Fruit fly (Drosophila melanogaster) whole organism, adult: ENCODE data around the gene CG31639.

Experiments used
- CG11617 ChIP-seq: fragments of 200-800 bp; sonication (Bioruptor generic); optimal IDR thresholded peaks from 2 replicates; lab custom pipeline; 2017; ENCODE audit warnings: mild to moderate bottlenecking, missing biosample characterization, missing genetic modification reagents, missing genetic modification characterization
- CG12768 ChIP-seq: fragments of 200-800 bp; sonication (Bioruptor generic); optimal IDR thresholded peaks from 2 replicates; lab custom pipeline; 2017; ENCODE audit warnings: missing biosample characterization, missing genetic modification characterization, mild to moderate bottlenecking, moderate library complexity, missing genetic modification reagents
- CG14711 ChIP-seq: fragments of 200-800 bp; sonication (Bioruptor generic); optimal IDR thresholded peaks from 2 replicates; lab custom pipeline; 2018; ENCODE audit warnings: missing biosample characterization, mild to moderate bottlenecking, missing genetic modification characterization, moderate library complexity
- CG33017 ChIP-seq: fragments of 200-800 bp; sonication (Bioruptor generic); optimal IDR thresholded peaks from 2 replicates; lab custom pipeline; 2018; ENCODE audit warnings: missing biosample characterization, mild to moderate bottlenecking, missing genetic modification characterization, moderate library complexity
- CG7101 ChIP-seq: fragments of 200-800 bp; sonication (Bioruptor generic); optimal IDR thresholded peaks from 2 replicates; lab custom pipeline; 2018; ENCODE audit warnings: missing biosample characterization, mild to moderate bottlenecking, missing genetic modification characterization, moderate library complexity
- Clk ChIP-seq: fragments of 200-800 bp; sonication (Bioruptor generic); optimal IDR thresholded peaks from 2 replicates; lab custom pipeline; 2017; ENCODE audit warnings: missing biosample characterization, missing genetic modification characterization
- bab1 ChIP-seq: fragments of 200-800 bp; sonication (Bioruptor generic); optimal IDR thresholded peaks from 3 replicates; lab custom pipeline; 2019; ENCODE audit warnings: missing biosample characterization, mild to moderate bottlenecking, missing genetic modification characterization, moderate library complexity
- cnc ChIP-seq, 2 experiments: fragments of >200 bp; optimal IDR thresholded peaks; 2 replicates each; lab custom pipeline; 2017
- kay ChIP-seq: fragments of 200-800 bp; sonication (Bioruptor generic); peaks from one replicate; lab custom pipeline; 2016; ENCODE audit warnings: missing biosample characterization, missing genetic modification characterization, borderline replicate concordance
- ovo ChIP-seq: fragments of 200-800 bp; sonication (Bioruptor generic); optimal IDR thresholded peaks from 2 replicates; lab custom pipeline; 2016; ENCODE audit warnings: missing biosample characterization, missing genetic modification characterization
- toe ChIP-seq: fragments of 200-800 bp; sonication (Bioruptor generic); optimal IDR thresholded peaks from 2 replicates; lab custom pipeline; 2016; ENCODE audit warnings: missing biosample characterization, missing genetic modification characterization

- no peak for TF ChIP-seq kay
- TF ChIP-seq Clk (GFP tag; lab: Kevin White, UChicago) = no peak
- TF ChIP-seq bab1 (GFP tag; lab: Kevin White, UChicago) = no peak
- no peak for TF ChIP-seq CG12768
- no peak for TF ChIP-seq cnc (optimal IDR thresholded peaks at IDR 0.05; lab: Kevin White, UChicago)
- TF ChIP-seq toe (GFP tag; lab: Kevin White, UChicago) = no peak
- TF ChIP-seq CG14711 = no peak
- no peak for TF ChIP-seq CG11617 (GFP tag; lab: Kevin White, UChicago)
- no peak for TF ChIP-seq CG7101 (tag; lab: Kevin White, UChicago)
- TF ChIP-seq ovo = no peak
- no peak for TF ChIP-seq CG33017 (tag; lab: Kevin White, UChicago)
Measured at dm6 chr2L:6178118-6178739, 23.3 kb upstream of the CG31639 start.
